Fruit fly (Drosophila melanogaster): ENCODE data around the gene Mfap1.

DNA sequence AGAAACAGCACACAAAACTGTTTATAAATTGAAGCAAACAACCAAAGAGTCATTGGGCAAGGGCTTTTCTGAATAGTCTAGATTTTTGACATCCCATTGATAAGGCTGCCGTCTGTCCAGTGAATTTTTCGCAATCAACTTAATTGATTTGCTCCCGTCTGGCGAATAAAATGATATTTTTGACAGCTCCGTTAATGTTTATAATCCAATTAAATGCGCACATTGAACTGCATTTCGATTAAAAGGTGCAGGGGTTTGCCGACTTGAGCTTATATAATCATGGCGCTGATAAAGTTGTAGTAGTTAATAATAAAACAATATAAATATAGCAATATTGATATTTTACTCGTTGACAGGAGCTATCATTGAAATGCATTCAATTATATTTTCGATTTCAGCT lies 31.9 kb upstream of the Mfap1 start:
- no peak for TF ChIP-seq pan (optimal IDR thresholded peaks at IDR 0.05)
- TF ChIP-seq CG8478 (optimal IDR thresholded peaks at IDR 0.05): no peak
- no peak for TF ChIP-seq EcR (GFP tag; optimal IDR thresholded peaks at IDR 0.05)
